Worm (Caenorhabditis elegans): Measurements from ENCODE around the gene Y34B4A.2.

DNA sequence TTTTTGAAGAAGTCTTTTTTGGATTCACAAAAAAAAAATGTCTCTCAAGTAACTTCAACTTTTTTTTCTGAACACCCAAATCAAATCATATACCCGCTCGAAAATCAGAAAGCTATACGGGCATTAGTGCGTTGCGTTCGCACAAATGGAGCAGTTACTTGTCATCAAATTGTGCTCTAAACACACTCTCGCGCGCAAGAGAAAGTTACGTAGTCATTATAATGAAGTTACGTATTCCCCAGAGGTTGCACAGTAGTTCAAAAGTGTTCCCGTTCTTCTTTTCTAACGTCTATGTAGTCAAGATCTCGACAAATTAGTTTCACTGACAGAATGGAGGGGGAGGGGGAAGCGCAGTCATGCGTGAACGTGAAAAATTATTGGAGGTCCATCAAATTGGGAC lies 42.3 kb downstream of the Y34B4A.2 start:
- TF ChIP-seq ama-1 (optimal IDR thresholded peaks at IDR 0.05) (no peak), ztf-11 (tag; optimal IDR thresholded peaks at IDR 0.05) (no peak), mdl-1 (tag; optimal IDR thresholded peaks at IDR 0.05) (no peak), nhr-84 (tag; optimal IDR thresholded peaks at IDR 0.05) (no peak), lin-39 (tag; optimal IDR thresholded peaks at IDR 0.05) (no peak), nhr-76 (tag; optimal IDR thresholded peaks at IDR 0.05) (no peak), nhr-237 (tag; optimal IDR thresholded peaks at IDR 0.05) (no peak), ceh-63 (GFP tag; optimal IDR thresholded peaks at IDR 0.05) (no peak), lsy-2 (tag; optimal IDR thresholded peaks at IDR 0.05) (no peak)

Measured in whole organism, L1 larva.